Fruit fly (Drosophila melanogaster): Measurements from ENCODE around the gene CG4367.

CG4367 gene

dm6 chr3R:20285678-20286449 lies 18.9 kb downstream of the CG4367 start (continued):
- TF ChIP-seq chn (GFP tag; optimal IDR thresholded peaks at IDR 0.05) (no peak), CG1792 (GFP tag; optimal IDR thresholded peaks at IDR 0.05) (peak; percentile 93), bsh (GFP tag; optimal IDR thresholded peaks at IDR 0.05) (peak; percentile 11 to 90), Ssrp (tag; optimal IDR thresholded peaks at IDR 0.05) (no peak), klu (GFP tag; IDR thresholded peaks at IDR 0.05) (no peak), CG18011 (GFP tag; optimal IDR thresholded peaks at IDR 0.05) (no peak), CG18599 (GFP tag; optimal IDR thresholded peaks at IDR 0.05) (peak; percentile 80), CG1529 (GFP tag; optimal IDR thresholded peaks at IDR 0.05) (peak; percentile 76), CHES-1-like (GFP tag; optimal IDR thresholded peaks at IDR 0.05) (no peak), gt (GFP tag; IDR thresholded peaks at IDR 0.05) (peak; percentile 6; the same call in 1 of the 2 replicates), Drgx (GFP tag; IDR thresholded peaks at IDR 0.05) (peak; percentile 60; the same call in 1 of the 2 replicates), CG1603 (tag; optimal IDR thresholded peaks at IDR 0.05) (peak; percentile 82), CG15514 (GFP tag; optimal IDR thresholded peaks at IDR 0.05) (no peak), abd-A (tag; optimal IDR thresholded peaks at IDR 0.05) (no peak), stc (GFP tag; IDR thresholded peaks at IDR 0.05) (no peak), CG10321 (GFP tag; IDR thresholded peaks at IDR 0.05) (0 out of 2 replicates have a peak, but pooled peaks have one; percentile 37), ems (GFP tag; optimal IDR thresholded peaks at IDR 0.05) (no peak), cwo (GFP tag; optimal IDR thresholded peaks at IDR 0.05) (no peak), crp (GFP tag; optimal IDR thresholded peaks at IDR 0.05) (peak in 1 of 2 experiments; percentile 25), her (GFP tag; optimal IDR thresholded peaks at IDR 0.05) (no peak), D19A (tag; optimal IDR thresholded peaks at IDR 0.05) (peak; percentile 49), CG14710 (tag; optimal IDR thresholded peaks at IDR 0.05) (peak; percentile 78), CG18262 (tag; optimal IDR thresholded peaks at IDR 0.05) (peak; percentile 25), dpn (GFP tag; optimal IDR thresholded peaks at IDR 0.05) (no peak), lilli (GFP tag; optimal IDR thresholded peaks at IDR 0.05) (no peak), D (optimal IDR thresholded peaks at IDR 0.05) (no peak), D (GFP tag; optimal IDR thresholded peaks at IDR 0.05) (peak; percentile 87), nmo (GFP tag; optimal IDR thresholded peaks at IDR 0.05) (peak; percentile 9), CG11398 (GFP tag; optimal IDR thresholded peaks at IDR 0.05) (peak; percentile 75), CG3163 (GFP tag; optimal IDR thresholded peaks at IDR 0.05) (peak; percentile 19), otp (GFP tag; IDR thresholded peaks at IDR 0.05) (peak; percentile 85), hth (optimal IDR thresholded peaks at IDR 0.05) (no peak), CG2889 (GFP tag; IDR thresholded peaks at IDR 0.05) (no peak), danr (GFP tag; IDR thresholded peaks at IDR 0.05) (no peak), Dad (GFP tag; optimal IDR thresholded peaks at IDR 0.05) (no peak), Doc2 (GFP tag; IDR thresholded peaks at IDR 0.05) (no peak), Deaf1 (tag; optimal IDR thresholded peaks at IDR 0.05) (no peak), da (GFP tag; optimal IDR thresholded peaks at IDR 0.05) (no peak), Dip2 (GFP tag; IDR thresholded peaks at IDR 0.05) (no peak), CG2712 (tag; optimal IDR thresholded peaks at IDR 0.05) (peak; percentile 46), Vsx1 (GFP tag; optimal IDR thresholded peaks at IDR 0.05) (peak; percentile 79), B-H2 (GFP tag; optimal IDR thresholded peaks at IDR 0.05) (no peak), CG4617 (GFP tag; optimal IDR thresholded peaks at IDR 0.05; ENCODE audit: borderline replicate concordance) (no peak), CG31441 (GFP tag; IDR thresholded peaks at IDR 0.05) (peak; percentile 21; the same call in 1 of the 2 replicates), Ravus (GFP tag; IDR thresholded peaks at IDR 0.05) (no peak), CG4424 (GFP tag; optimal IDR thresholded peaks at IDR 0.05) (peak; percentile 29), repo (GFP tag; optimal IDR thresholded peaks at IDR 0.05) (peak; percentile 43), CG6683 (GFP tag; optimal IDR thresholded peaks at IDR 0.05) (peak; percentile 67), Camta (GFP tag; optimal IDR thresholded peaks at IDR 0.05) (no peak), wor (GFP tag; IDR thresholded peaks at IDR 0.05) (no peak)
